Fruit fly (Drosophila melanogaster): ENCODE measurements around the gene FucT6.
A peak's percentile ranks its signal among the peaks of the same experiment; 100 is the strongest.

Gene FucT6

DNA sequence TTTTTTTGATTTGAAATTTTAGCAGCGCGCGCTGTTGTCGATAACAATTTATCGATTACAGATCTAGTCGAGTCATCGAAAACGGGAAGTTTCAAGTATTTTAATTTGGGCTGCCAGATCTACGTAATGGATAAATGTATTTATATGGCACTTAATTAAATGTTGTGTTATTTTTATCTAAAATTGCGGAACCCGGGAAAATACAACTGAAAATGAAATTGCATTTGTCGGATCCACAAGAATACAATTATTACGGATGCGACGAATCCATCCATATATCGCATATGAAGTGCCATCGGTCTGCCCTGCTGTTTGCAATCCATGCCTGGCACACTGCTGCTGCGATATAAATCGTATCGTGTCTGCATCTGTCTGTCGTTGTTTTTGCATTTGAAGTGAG, 10.4 kb upstream of the FucT6 start, which contains the start of gene Tango10 (continued):
- TF ChIP-seq CG4424 (GFP tag; optimal IDR thresholded peaks at IDR 0.05) (peak; percentile 31), CG9215 (GFP tag; IDR thresholded peaks at IDR 0.05) (no peak), sr (GFP tag; IDR thresholded peaks at IDR 0.05) (no peak), CG7963 (GFP tag; IDR thresholded peaks at IDR 0.05; ENCODE audit: partially characterized antibody) (no peak), CG12236 (GFP tag; optimal IDR thresholded peaks at IDR 0.05) (no peak), Ssrp (tag; optimal IDR thresholded peaks at IDR 0.05) (peak; percentile 48), exex (tag; optimal IDR thresholded peaks at IDR 0.05) (peak; percentile 12), Atf6 (GFP tag; IDR thresholded peaks at IDR 0.05) (peak; percentile 51; the same call in 1 of the 2 replicates), Chrac-16 (GFP tag; optimal IDR thresholded peaks at IDR 0.05) (peak; percentile 55), CG10565 (GFP tag; optimal IDR thresholded peaks at IDR 0.05) (no peak), CG10274 (GFP tag; optimal IDR thresholded peaks at IDR 0.05) (no peak), CG14441 (GFP tag; IDR thresholded peaks at IDR 0.05) (peak; percentile 34; the same call in 1 of the 2 replicates), CG12391 (tag; optimal IDR thresholded peaks at IDR 0.05) (peak; percentile 60), ATbp (GFP tag; optimal IDR thresholded peaks at IDR 0.05) (no peak), ham (GFP tag; IDR thresholded peaks at IDR 0.05) (no peak), sug (tag; optimal IDR thresholded peaks at IDR 0.05) (peak; percentile 53), CG15514 (GFP tag; optimal IDR thresholded peaks at IDR 0.05) (peak; percentile 84), bowl (GFP tag; IDR thresholded peaks at IDR 0.05) (no peak), ranshi (GFP tag; IDR thresholded peaks at IDR 0.05) (peak; percentile 50; the same call in 1 of the 2 replicates), ci (GFP tag; IDR thresholded peaks at IDR 0.05) (peak; percentile 61; the same call in 2 of the 3 replicates), CG8281 (tag; optimal IDR thresholded peaks at IDR 0.05) (no peak), CG9817 (tag; optimal IDR thresholded peaks at IDR 0.05) (peak; percentile 43), Poxn (GFP tag; IDR thresholded peaks at IDR 0.05) (no peak), Antp (GFP tag; optimal IDR thresholded peaks at IDR 0.05) (peak; percentile 38), Asciz (GFP tag; optimal IDR thresholded peaks at IDR 0.05) (no peak), ken (GFP tag; IDR thresholded peaks at IDR 0.05) (peak; percentile 66; the same call in 2 of the 3 replicates), Dll (GFP tag; IDR thresholded peaks at IDR 0.05; ENCODE audit: partially characterized antibody) (peak; percentile 86), emc (GFP tag; optimal IDR thresholded peaks at IDR 0.05) (no peak), so (GFP tag; IDR thresholded peaks at IDR 0.05) (no peak), Hr3 (GFP tag; optimal IDR thresholded peaks at IDR 0.05) (peak; percentile 42), Dfd (GFP tag; optimal IDR thresholded peaks at IDR 0.05) (no peak), Ptx1 (GFP tag; IDR thresholded peaks at IDR 0.05) (peak; percentile 62), Dad (GFP tag; optimal IDR thresholded peaks at IDR 0.05) (peak; percentile 39), slou (GFP tag; optimal IDR thresholded peaks at IDR 0.05) (peak; percentile 4), MBD-R2 (GFP tag; IDR thresholded peaks at IDR 0.05) (peak; percentile 81), CG11723 (GFP tag; optimal IDR thresholded peaks at IDR 0.05) (no peak), C15 (GFP tag; IDR thresholded peaks at IDR 0.05) (0 out of 3 replicates have a peak, but pooled peaks have one; percentile 18), CG14050 (GFP tag; IDR thresholded peaks at IDR 0.05) (0 out of 3 replicates have a peak, but pooled peaks have one; percentile 11), gcm2 (GFP tag; optimal IDR thresholded peaks at IDR 0.05) (peak; percentile 21), CG2712 (tag; optimal IDR thresholded peaks at IDR 0.05) (peak; percentile 48), unc-4 (GFP tag; IDR thresholded peaks at IDR 0.05; ENCODE audit: partially characterized antibody) (peak; percentile 84), Blimp-1 (GFP tag; optimal IDR thresholded peaks at IDR 0.05) (peak; percentile 62), CG2875 (GFP tag; optimal IDR thresholded peaks at IDR 0.05) (no peak), inv (GFP tag; IDR thresholded peaks at IDR 0.05; ENCODE audit: partially characterized antibody) (peak; percentile 82), Hmr (GFP tag; optimal IDR thresholded peaks at IDR 0.05) (peak; percentile 57), CG31441 (GFP tag; IDR thresholded peaks at IDR 0.05) (no peak; the same call in 1 of the 2 replicates), dpn (GFP tag; optimal IDR thresholded peaks at IDR 0.05) (peak; percentile 51 to 58), seq (GFP tag; IDR thresholded peaks at IDR 0.05) (no peak), Aef1 (GFP tag; IDR thresholded peaks at IDR 0.05) (peak; percentile 51), CG8924 (tag; optimal IDR thresholded peaks at IDR 0.05) (peak; percentile 43), Doc3 (GFP tag; IDR thresholded peaks at IDR 0.05; ENCODE audit: partially characterized antibody) (peak; percentile 83)

Measured in whole organism, embryonic.